Worm (Caenorhabditis elegans): Measurements from ENCODE around the gene F55G1.15.

DNA sequence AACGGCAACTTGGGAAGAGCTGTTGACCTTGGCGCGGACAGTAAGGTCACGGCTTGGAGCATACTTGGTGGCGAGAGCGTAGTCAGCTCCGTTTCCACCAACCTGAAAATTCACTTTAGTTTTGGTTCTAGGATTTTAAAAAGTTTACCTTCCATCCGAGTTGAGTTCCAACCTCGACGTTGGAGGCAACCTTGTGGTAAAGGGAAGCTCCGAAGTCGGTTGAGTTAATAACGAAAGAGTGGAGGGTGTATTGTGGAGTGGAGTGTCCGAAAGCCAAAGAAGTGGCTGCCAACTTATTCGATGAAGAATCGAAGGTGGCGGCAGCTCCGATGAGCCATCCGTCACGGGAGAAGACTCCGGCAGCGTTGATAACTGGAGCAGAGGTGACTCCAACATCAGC, 5.5 kb upstream of the F55G1.15 start:
- TF ChIP-seq ama-1 (optimal IDR thresholded peaks at IDR 0.05) (no peak), hmg-11 (tag; optimal IDR thresholded peaks at IDR 0.05) (no peak), nhr-25 (tag; optimal IDR thresholded peaks at IDR 0.05) (no peak), fkh-10 (GFP tag; optimal IDR thresholded peaks at IDR 0.05) (no peak), ztf-4 (tag; optimal IDR thresholded peaks at IDR 0.05) (no peak)

Measured in whole organism, L3 larva.